Fruit fly (Drosophila melanogaster): ENCODE results near the gene Top2.

Gene Top2

dm6 chr2L:19416602-19417497, 36.4 kb downstream of the Top2 start, which contains the start of gene Lectin-galC1 (continued):
- TF ChIP-seq cyc (GFP tag; optimal IDR thresholded peaks at IDR 0.05) (no peak), Sox14 (GFP tag; optimal IDR thresholded peaks at IDR 0.05) (peak; percentile 50), fd59A (GFP tag; optimal IDR thresholded peaks at IDR 0.05) (no peak), CG11294 (GFP tag; IDR thresholded peaks at IDR 0.05) (peak; percentile 84), CG11902 (GFP tag; optimal IDR thresholded peaks at IDR 0.05) (no peak), salr (GFP tag; optimal IDR thresholded peaks at IDR 0.05) (peak in 1 of 2 experiments; percentile 33), Smox (GFP tag; optimal IDR thresholded peaks at IDR 0.05) (no peak), topi (GFP tag; optimal IDR thresholded peaks at IDR 0.05) (peak; percentile 4), CG8319 (GFP tag; optimal IDR thresholded peaks at IDR 0.05) (no peak), CG9139 (GFP tag; optimal IDR thresholded peaks at IDR 0.05) (no peak), fkh (GFP tag; optimal IDR thresholded peaks at IDR 0.05) (peak; percentile 77), CG31627 (GFP tag; optimal IDR thresholded peaks at IDR 0.05) (peak; percentile 36), CG4318 (GFP tag; optimal IDR thresholded peaks at IDR 0.05) (peak; percentile 49), Lpt (GFP tag; optimal IDR thresholded peaks at IDR 0.05) (peak; percentile 66), ss (GFP tag; optimal IDR thresholded peaks at IDR 0.05) (no peak), fd85E (GFP tag; optimal IDR thresholded peaks at IDR 0.05) (no peak), CG3032 (tag; optimal IDR thresholded peaks at IDR 0.05) (no peak), Ets21C (GFP tag; optimal IDR thresholded peaks at IDR 0.05) (no peak), Hr39 (GFP tag; optimal IDR thresholded peaks at IDR 0.05) (peak; percentile 28), Ets96B (tag; optimal IDR thresholded peaks at IDR 0.05) (no peak), CG15336 (GFP tag; IDR thresholded peaks at IDR 0.05) (peak; percentile 85), Met (GFP tag; optimal IDR thresholded peaks at IDR 0.05) (no peak), CG6163 (GFP tag; IDR thresholded peaks at IDR 0.05) (peak; percentile 79), Sox15 (GFP tag; optimal IDR thresholded peaks at IDR 0.05) (no peak), CG34406 (GFP tag; optimal IDR thresholded peaks at IDR 0.05) (no peak), CG32006 (GFP tag; optimal IDR thresholded peaks at IDR 0.05) (peak; percentile 82), pdm3 (GFP tag; optimal IDR thresholded peaks at IDR 0.05) (peak; percentile 61), CG7368 (GFP tag; optimal IDR thresholded peaks at IDR 0.05) (no peak), CG6854 (GFP tag; optimal IDR thresholded peaks at IDR 0.05) (no peak), net (GFP tag; optimal IDR thresholded peaks at IDR 0.05) (peak; percentile 75), CG6276 (GFP tag; optimal IDR thresholded peaks at IDR 0.05) (peak; percentile 61), OdsH (GFP tag; optimal IDR thresholded peaks at IDR 0.05) (peak; percentile 78), Sox102F (GFP tag; optimal IDR thresholded peaks at IDR 0.05) (no peak), eg (GFP tag; IDR thresholded peaks at IDR 0.05) (peak; percentile 88; the same call in 2 of the 3 replicates), CG8632 (GFP tag; optimal IDR thresholded peaks at IDR 0.05) (no peak), lz (GFP tag; optimal IDR thresholded peaks at IDR 0.05) (peak; percentile 30), CG3919 (GFP tag; optimal IDR thresholded peaks at IDR 0.05) (peak; percentile 65), Eip75B (GFP tag; optimal IDR thresholded peaks at IDR 0.05) (peak; percentile 37)

dm6 chr2L:19415859-19416258, 37.4 kb downstream of the Top2 start:
- TF ChIP-seq Eip78C (GFP tag) (peak; percentile 17), CG15336 (GFP tag; IDR thresholded peaks at IDR 0.05) (0 out of 2 replicates have a peak, but pooled peaks have one; percentile 31), dsx (GFP tag; optimal IDR thresholded peaks at IDR 0.05; ENCODE audit: poor library complexity, severe bottlenecking) (no peak), salr (GFP tag; optimal IDR thresholded peaks at IDR 0.05) (no peak), CG11902 (GFP tag; optimal IDR thresholded peaks at IDR 0.05) (no peak)

Measured in whole organism, prepupa.